Worm (Caenorhabditis elegans) whole organism, dauer: ENCODE data around the gene spp-14.

ENCODE experiments used
- unc-62 ChIP-seq: sonication (generic microtip); optimal IDR thresholded peaks from 2 replicates; lab custom pipeline; 2017; ENCODE audit warnings: missing biosample characterization, missing genetic modification reagents, missing genetic modification characterization

Gene spp-14

DNA sequence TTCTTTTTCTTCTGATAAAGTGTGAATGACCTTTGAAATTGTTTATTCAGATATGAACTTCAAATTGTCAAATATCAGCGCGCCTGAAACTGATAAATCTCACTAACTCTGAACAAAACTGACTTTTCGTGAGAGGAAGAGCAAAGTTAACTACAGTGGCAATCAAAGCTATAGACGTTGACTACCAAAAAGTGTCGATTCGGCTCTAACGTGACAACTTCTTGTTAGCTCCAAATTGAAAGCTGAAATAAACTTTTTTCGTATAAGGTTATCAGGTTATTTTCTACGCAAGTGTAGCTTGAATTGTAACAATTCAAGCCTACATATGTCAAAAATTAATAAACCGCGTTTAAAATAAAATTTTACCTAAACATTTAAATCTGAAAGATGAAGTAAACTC, 572 bp downstream of the spp-14 start:
- no peak for TF ChIP-seq unc-62 (GFP tag; lab: Kevin White, UChicago)

DNA sequence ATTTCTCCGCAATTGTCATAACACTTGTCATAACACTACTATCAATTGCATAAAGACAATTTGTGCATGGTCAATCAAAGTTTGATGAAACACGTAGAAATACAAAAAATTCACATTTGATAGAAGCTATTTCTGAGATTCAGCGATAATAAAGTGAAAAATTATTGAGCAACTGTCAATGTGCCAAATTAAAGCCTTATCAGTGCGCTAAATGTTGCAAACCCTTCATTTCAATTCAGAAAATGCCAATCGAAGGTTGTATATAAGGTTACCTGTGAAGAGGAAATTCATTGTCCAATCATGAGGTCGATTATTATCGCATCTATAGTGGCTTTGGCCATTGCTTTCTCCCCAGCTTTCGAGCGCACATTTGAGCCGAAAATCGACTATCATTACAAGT, 1.8 kb downstream of the spp-14 start, which contains the start of gene vit-1:
TSS of gene vit-1 (plus strand) at position 289 of the 400 bp plus-strand sequence.
- TF ChIP-seq unc-62 (GFP tag; lab: Kevin White, UChicago) = no peak

DNA sequence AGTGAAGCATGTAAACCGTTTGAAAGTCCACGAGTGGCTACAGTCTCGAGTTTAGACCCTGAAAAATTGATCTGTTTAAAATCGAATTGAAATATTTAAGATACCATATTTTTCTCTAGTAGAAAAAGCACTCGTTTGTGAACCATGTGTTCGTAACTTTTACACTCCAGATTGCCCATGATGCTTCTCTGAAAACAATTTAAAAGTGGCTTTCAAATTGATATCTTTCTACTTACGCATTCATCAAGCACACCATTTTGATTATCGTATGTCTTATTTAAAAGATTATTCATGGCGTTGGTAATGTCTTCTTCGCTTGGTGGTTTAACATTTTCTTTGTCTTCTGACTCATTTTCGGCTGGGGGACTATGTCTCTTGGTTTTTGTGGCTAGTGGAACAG, 7.8 kb downstream of the spp-14 start:
- TF ChIP-seq unc-62 (GFP tag; lab: Kevin White, UChicago) = no peak

DNA sequence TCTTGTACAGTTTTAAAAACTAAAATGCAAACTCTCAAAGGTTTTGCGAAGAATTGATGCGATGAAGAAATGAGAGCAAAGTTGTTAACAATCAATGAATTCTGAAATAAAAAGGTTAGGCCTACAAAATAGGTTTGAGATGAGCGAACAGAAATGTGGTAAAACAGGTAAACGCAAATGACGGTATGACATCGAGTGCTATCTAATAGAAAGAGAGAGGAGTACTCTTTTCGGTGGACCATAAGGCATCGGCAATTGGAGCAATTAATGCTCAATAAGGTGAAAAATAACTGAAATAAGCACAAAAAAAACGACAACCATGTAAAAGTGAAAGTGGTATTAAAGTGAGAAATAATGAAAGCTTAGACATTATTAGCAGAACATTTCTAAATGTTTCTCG, 10.4 kb downstream of the spp-14 start, which contains the start of gene set-12:
TSS of gene set-12 (minus strand) at position 101 of the 400 bp plus-strand sequence.
- no peak for TF ChIP-seq unc-62 (GFP tag; lab: Kevin White, UChicago)

DNA sequence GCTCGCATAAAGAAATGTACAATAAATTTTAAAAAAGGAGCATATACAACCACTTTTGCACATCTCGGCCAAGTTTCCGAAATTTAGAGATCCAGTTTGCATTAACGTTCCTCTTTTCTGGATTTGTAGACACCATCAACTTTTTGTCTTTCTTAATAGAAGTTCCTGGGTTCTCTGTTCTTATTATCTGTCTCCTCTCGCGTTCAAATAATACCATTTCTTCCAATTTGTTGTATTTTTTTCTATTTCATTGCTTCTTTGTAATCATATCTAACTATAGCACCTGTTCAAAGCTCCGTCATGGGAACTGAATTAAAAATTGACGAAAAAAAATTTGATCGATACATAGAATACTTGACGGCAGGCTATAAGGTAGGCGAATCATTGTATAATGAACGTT, 13.6 kb downstream of the spp-14 start, which contains the start of gene K09F5.1:
TSS of gene K09F5.1 (plus strand) at position 301 of the 400 bp plus-strand sequence.
- TF ChIP-seq unc-62 (GFP tag; lab: Kevin White, UChicago) = no peak

DNA sequence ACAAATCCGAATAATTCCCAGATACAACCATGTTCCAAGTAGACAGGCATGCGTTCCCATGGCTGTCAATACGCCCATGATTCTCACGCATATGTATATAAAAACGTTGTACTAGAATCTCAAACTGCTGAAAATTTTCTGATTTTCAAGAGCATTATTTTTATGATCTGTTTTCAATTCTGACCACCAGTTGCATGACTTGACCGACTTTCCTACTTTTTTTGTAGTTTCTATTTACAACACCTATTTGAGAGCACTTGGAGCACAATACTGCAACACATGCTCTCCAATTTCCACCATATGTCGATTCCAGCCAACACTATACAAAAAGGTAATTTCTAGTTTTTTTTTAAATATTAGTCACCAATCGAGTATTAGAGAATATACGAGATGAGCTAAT, 18.2 kb downstream of the spp-14 start, which contains the start of gene ref-2:
TSS of gene ref-2 (plus strand) at position 301 of the 400 bp plus-strand sequence.
- no peak for TF ChIP-seq unc-62 (GFP tag; lab: Kevin White, UChicago)

DNA sequence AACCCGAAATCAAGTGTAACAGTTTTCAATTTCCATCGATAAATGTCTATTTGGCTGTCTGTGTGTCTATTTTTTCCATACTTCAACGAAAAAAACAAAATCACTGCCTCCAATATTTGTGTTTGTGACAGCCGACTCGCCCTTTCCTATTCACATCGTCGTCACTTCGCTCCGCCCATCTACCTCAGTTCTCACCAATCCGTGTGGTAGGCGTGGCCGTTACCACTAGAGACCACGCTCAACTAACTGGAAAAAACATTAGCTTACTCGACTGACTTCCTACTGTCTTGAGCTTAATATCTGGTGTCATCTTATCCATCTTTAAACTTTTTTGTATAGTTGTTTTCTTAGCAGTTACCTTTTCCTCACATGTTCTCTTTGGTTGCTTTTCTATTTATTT, 19.6 kb downstream of the spp-14 start:
- TF ChIP-seq unc-62 (GFP tag; lab: Kevin White, UChicago) = no peak

DNA sequence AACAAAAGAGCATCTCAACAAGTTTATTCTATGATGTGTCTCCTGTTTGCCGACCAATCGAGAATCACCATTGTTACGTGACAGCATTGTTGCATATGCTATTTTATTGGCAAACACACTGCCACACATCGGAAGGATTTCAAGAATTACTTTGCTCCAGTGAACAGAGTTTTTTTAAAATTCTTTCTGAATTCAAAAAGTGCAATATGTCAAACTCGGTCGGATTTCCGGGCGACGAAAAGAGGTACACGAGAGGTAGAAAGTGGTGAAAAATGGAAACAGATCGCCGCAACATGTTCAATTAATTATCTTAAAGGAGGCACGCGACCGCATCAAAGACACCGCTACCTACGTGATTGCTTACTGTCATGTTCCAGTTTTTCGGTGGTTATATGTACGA, 24.3 kb downstream of the spp-14 start:
- no peak for TF ChIP-seq unc-62 (GFP tag; lab: Kevin White, UChicago)

DNA sequence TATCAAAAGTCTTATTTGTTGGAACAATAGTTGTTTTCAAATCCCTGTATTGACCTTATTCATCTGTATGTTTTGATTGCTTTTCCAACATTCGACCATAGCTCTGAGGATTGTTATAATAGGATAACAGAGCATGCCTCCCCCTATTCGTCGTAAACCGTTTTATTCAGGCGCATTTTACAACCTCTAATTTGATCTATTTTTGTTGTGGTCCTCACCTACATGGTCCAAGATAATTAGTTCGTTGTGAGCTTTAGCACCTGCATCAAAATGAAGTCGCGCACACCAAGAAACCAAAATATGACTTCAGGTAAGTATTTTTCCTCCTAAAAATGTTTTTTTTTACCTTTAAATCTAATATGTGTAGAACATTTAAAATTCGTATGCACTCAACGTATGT, 27.0 kb downstream of the spp-14 start, which contains the start of gene deg-1:
TSS of gene deg-1 (plus strand) at position 301 of the 400 bp plus-strand sequence.
- TF ChIP-seq unc-62 (GFP tag; lab: Kevin White, UChicago) = no peak

DNA sequence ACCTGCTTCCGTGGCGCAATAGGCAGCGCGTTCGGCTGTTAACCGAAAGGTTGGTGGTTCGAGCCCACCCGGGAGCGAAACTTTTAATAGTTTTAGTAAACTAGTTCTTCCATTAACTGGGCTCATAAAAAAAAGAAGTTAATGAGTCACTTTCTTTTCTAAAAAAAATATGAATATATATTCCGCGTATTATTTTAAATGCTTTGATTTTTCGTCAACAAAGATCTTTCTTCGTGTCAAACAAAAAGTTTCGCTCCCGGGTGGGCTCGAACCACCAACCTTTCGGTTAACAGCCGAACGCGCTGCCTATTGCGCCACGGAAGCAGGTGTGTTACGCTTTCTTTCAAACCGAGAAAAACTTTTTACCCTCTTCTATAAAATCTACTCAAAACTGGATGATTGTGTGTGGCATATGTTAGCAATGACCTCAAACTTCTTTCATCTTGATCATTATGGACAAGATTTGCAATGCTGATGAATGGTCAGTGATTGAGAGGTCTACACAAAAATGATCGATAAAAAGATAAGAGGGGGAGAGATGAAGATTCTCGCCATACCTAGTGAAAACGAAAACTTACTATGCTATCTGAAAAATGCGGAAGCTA, 48.0 kb downstream of the spp-14 start:
- TF ChIP-seq unc-62 (GFP tag; lab: Kevin White, UChicago) = no peak
